Fruit fly (Drosophila melanogaster) whole organism, embryonic: Measurements from ENCODE around the gene mon2.

Source experiments
- Atf-2 ChIP-seq: fragments of 200-800 bp; sonication (Bioruptor generic); optimal IDR thresholded peaks from 2 replicates; lab custom pipeline; 2016; ENCODE audit warnings: missing biosample characterization, missing genetic modification characterization
- B-H2 ChIP-seq: fragments of 200-800 bp; sonication (Bioruptor generic); optimal IDR thresholded peaks from 2 replicates; lab custom pipeline; 2018; ENCODE audit warnings: missing biosample characterization, mild to moderate bottlenecking, missing genetic modification characterization
- CG1024 ChIP-seq: fragments of 200-800 bp; sonication (Bioruptor generic); IDR thresholded peaks from 2 replicates; pipeline ENCODE4 v1.3.6; 2022; ENCODE audit warnings: missing biosample characterization, missing genetic modification characterization
- CG10543 ChIP-seq: fragments of 200-800 bp; sonication (Bioruptor generic); optimal IDR thresholded peaks from 3 replicates; lab custom pipeline; 2017; ENCODE audit warnings: missing biosample characterization, mild to moderate bottlenecking, missing genetic modification characterization, moderate library complexity
- CG11247 ChIP-seq: fragments of 200-800 bp; sonication (Bioruptor generic); IDR thresholded peaks from 2 replicates; pipeline ENCODE4 v1.3.6; 2022; ENCODE audit warnings: missing biosample characterization, missing genetic modification characterization
- CG11723 ChIP-seq: fragments of 200-800 bp; sonication (Bioruptor generic); optimal IDR thresholded peaks from 2 replicates; lab custom pipeline; 2017; ENCODE audit warnings: missing biosample characterization, mild to moderate bottlenecking, missing genetic modification characterization
- CG12155 ChIP-seq: fragments of 200-800 bp; sonication (Bioruptor generic); optimal IDR thresholded peaks from 3 replicates; lab custom pipeline; 2016; ENCODE audit warnings: missing biosample characterization, missing genetic modification characterization
- CG12219 ChIP-seq: fragments of 200-800 bp; sonication (Bioruptor generic); optimal IDR thresholded peaks from 3 replicates; lab custom pipeline; 2018; ENCODE audit warnings: missing biosample characterization, mild to moderate bottlenecking, missing genetic modification characterization
- CG13287 ChIP-seq: fragments of 200-800 bp; sonication (Bioruptor generic); IDR thresholded peaks from 2 replicates; pipeline ENCODE4 v1.3.6; 2022; ENCODE audit warnings: missing biosample characterization, missing genetic modification characterization; ENCODE audit not compliant: partially characterized antibody
- CG13894 ChIP-seq: fragments of 200-800 bp; sonication (Bioruptor generic); optimal IDR thresholded peaks from 3 replicates; lab custom pipeline; 2018; ENCODE audit warnings: missing biosample characterization, mild to moderate bottlenecking, missing genetic modification characterization, moderate library complexity
- CG1603 ChIP-seq: fragments of 200-800 bp; sonication (Bioruptor generic); optimal IDR thresholded peaks from 2 replicates; lab custom pipeline; 2019; ENCODE audit warnings: missing biosample characterization, mild to moderate bottlenecking, missing genetic modification characterization, moderate library complexity
- CG16779 ChIP-seq: fragments of 200-800 bp; sonication (Bioruptor generic); IDR thresholded peaks from 2 replicates; pipeline ENCODE4 v1.3.6; 2022; ENCODE audit warnings: missing biosample characterization, missing genetic modification characterization
- CG17186 ChIP-seq: fragments of 200-800 bp; sonication (Bioruptor generic); optimal IDR thresholded peaks from 3 replicates; lab custom pipeline; 2017; ENCODE audit warnings: missing biosample characterization, missing genetic modification reagents, missing genetic modification characterization
- CG18011 ChIP-seq: fragments of 200-800 bp; sonication (Bioruptor generic); optimal IDR thresholded peaks from 2 replicates; lab custom pipeline; 2017; ENCODE audit warnings: missing biosample characterization, missing genetic modification characterization, mild to moderate bottlenecking, moderate library complexity, missing genotype
- CG18599 ChIP-seq: fragments of 200-800 bp; sonication (Bioruptor generic); optimal IDR thresholded peaks from 3 replicates; lab custom pipeline; 2017; ENCODE audit warnings: missing biosample characterization, missing genetic modification characterization, mild to moderate bottlenecking, moderate library complexity, missing genetic modification reagents
- CG2712 ChIP-seq: fragments of 200-800 bp; optimal IDR thresholded peaks from 3 replicates; lab custom pipeline; 2019; ENCODE audit warnings: missing biosample characterization, mild to moderate bottlenecking, missing genetic modification characterization, moderate library complexity
- CG31365 ChIP-seq: fragments of 200-800 bp; sonication (Bioruptor generic); optimal IDR thresholded peaks from 2 replicates; lab custom pipeline; 2018; ENCODE audit warnings: missing biosample characterization, mild to moderate bottlenecking, missing genetic modification characterization
- CG3281 ChIP-seq: fragments of 200-800 bp; sonication (Bioruptor generic); optimal IDR thresholded peaks from 3 replicates; lab custom pipeline; 2017; ENCODE audit warnings: missing biosample characterization, mild to moderate bottlenecking, missing genetic modification characterization
- CG34422 ChIP-seq: fragments of 200-800 bp; sonication (Bioruptor generic); IDR thresholded peaks from 3 replicates; pipeline ENCODE4 v1.3.6; 2022; ENCODE audit warnings: missing biosample characterization, missing genetic modification characterization
- CG6175 ChIP-seq: fragments of 200-800 bp; sonication (Bioruptor generic); IDR thresholded peaks from 3 replicates; pipeline ENCODE4 v1.3.6; 2022; ENCODE audit warnings: missing biosample characterization, missing genetic modification characterization
- CG6854 ChIP-seq: fragments of 200-800 bp; sonication (Bioruptor generic); optimal IDR thresholded peaks from 3 replicates; lab custom pipeline; 2017; ENCODE audit warnings: missing biosample characterization, mild to moderate bottlenecking, missing genetic modification characterization
- CG8290 ChIP-seq, 3 experiments: fragments of 200-800 bp; sonication (Bioruptor generic); optimal IDR thresholded peaks; 2 replicates each; lab custom pipeline; 2016 to 2019; ENCODE audit warnings: missing biosample characterization in 3 of 3, missing genetic modification characterization in 3 of 3, mild to moderate bottlenecking in 2 of 3, moderate library complexity in 1 of 3
- Camta ChIP-seq: fragments of 200-800 bp; sonication (Bioruptor generic); optimal IDR thresholded peaks from 2 replicates; lab custom pipeline; 2016; ENCODE audit warnings: missing biosample characterization, missing genetic modification characterization
- Chrac-16 ChIP-seq: fragments of 200-800 bp; sonication (Bioruptor generic); optimal IDR thresholded peaks from 3 replicates; lab custom pipeline; 2016; ENCODE audit warnings: missing biosample characterization, missing genetic modification characterization
- Dad ChIP-seq: fragments of 200-800 bp; sonication (Bioruptor generic); optimal IDR thresholded peaks from 3 replicates; lab custom pipeline; 2016; ENCODE audit warnings: missing biosample characterization, missing genetic modification characterization
- Nf-YC ChIP-seq: fragments of 200-800 bp; optimal IDR thresholded peaks from 3 replicates; lab custom pipeline; 2019; ENCODE audit warnings: missing biosample characterization, mild to moderate bottlenecking, missing genetic modification characterization, moderate library complexity
- Ssrp ChIP-seq: fragments of 200-800 bp; sonication (Bioruptor generic); optimal IDR thresholded peaks from 2 replicates; lab custom pipeline; 2018; ENCODE audit warnings: missing biosample characterization, mild to moderate bottlenecking, missing genetic modification characterization, moderate library complexity
- ac ChIP-seq: fragments of 200-800 bp; sonication (Bioruptor generic); optimal IDR thresholded peaks from 3 replicates; lab custom pipeline; 2017; ENCODE audit warnings: missing biosample characterization, mild to moderate bottlenecking, missing genetic modification characterization
- ash1 ChIP-seq: fragments of 200-800 bp; sonication (Bioruptor generic); optimal IDR thresholded peaks from 2 replicates; lab custom pipeline; 2018; ENCODE audit warnings: missing biosample characterization, mild to moderate bottlenecking, missing genetic modification characterization
- bigmax ChIP-seq: fragments of 200-800 bp; sonication (Bioruptor generic); optimal IDR thresholded peaks from 2 replicates; lab custom pipeline; 2018; ENCODE audit warnings: missing biosample characterization, mild to moderate bottlenecking, missing genetic modification characterization
- bowl ChIP-seq: fragments of 200-800 bp; sonication (Bioruptor generic); IDR thresholded peaks from 2 replicates; pipeline ENCODE4 v1.3.6; 2022; ENCODE audit warnings: missing biosample characterization, missing genetic modification characterization
- croc ChIP-seq: fragments of 200-800 bp; sonication (Bioruptor generic); conservative IDR thresholded peaks from 3 replicates; pipeline ENCODE4 v1.3.6; 2022; ENCODE audit warnings: missing biosample characterization, missing genetic modification characterization
- ems ChIP-seq: fragments of 200-800 bp; sonication (Bioruptor generic); optimal IDR thresholded peaks from 3 replicates; lab custom pipeline; 2016; ENCODE audit warnings: missing biosample characterization, missing genetic modification characterization
- gce ChIP-seq: fragments of 200-800 bp; sonication (Bioruptor generic); IDR thresholded peaks from 3 replicates; pipeline ENCODE4 v1.3.6; 2022; ENCODE audit warnings: missing biosample characterization, missing genetic modification characterization
- gsb-n ChIP-seq: fragments of 200-800 bp; sonication (Bioruptor generic); optimal IDR thresholded peaks from 3 replicates; lab custom pipeline; 2018; ENCODE audit warnings: missing biosample characterization, mild to moderate bottlenecking, missing genetic modification characterization
- h ChIP-seq: fragments of >200 bp; optimal IDR thresholded peaks from 2 replicates; lab custom pipeline; 2017
- hth ChIP-seq: fragments of >200 bp; optimal IDR thresholded peaks from 2 replicates; lab custom pipeline; 2017; ENCODE audit warnings: inconsistent platforms
- inv ChIP-seq: fragments of 200-800 bp; sonication (Bioruptor generic); IDR thresholded peaks from 2 replicates; pipeline ENCODE4 v1.3.6; 2022; ENCODE audit warnings: missing biosample characterization, missing genetic modification characterization; ENCODE audit not compliant: partially characterized antibody
- jing ChIP-seq: fragments of 200-800 bp; sonication (Bioruptor generic); optimal IDR thresholded peaks from 2 replicates; lab custom pipeline; 2018; ENCODE audit warnings: missing biosample characterization, mild to moderate bottlenecking, missing genetic modification characterization
- kah ChIP-seq: fragments of 200-800 bp; sonication (Bioruptor generic); optimal IDR thresholded peaks from 2 replicates; lab custom pipeline; 2018; ENCODE audit warnings: missing biosample characterization, mild to moderate bottlenecking, missing genetic modification characterization
- kay ChIP-seq: fragments of 200-800 bp; sonication (Bioruptor generic); optimal IDR thresholded peaks from 2 replicates; lab custom pipeline; 2016; ENCODE audit warnings: missing biosample characterization, missing genetic modification characterization
- mld ChIP-seq: fragments of 200-800 bp; sonication (Bioruptor generic); IDR thresholded peaks from 3 replicates; pipeline ENCODE4 v1.3.6; 2022; ENCODE audit warnings: missing biosample characterization, missing genetic modification characterization; ENCODE audit not compliant: partially characterized antibody
- nmo ChIP-seq: fragments of 200-800 bp; sonication (Bioruptor generic); optimal IDR thresholded peaks from 2 replicates; lab custom pipeline; 2018; ENCODE audit warnings: missing biosample characterization, mild to moderate bottlenecking, missing genetic modification characterization, moderate library complexity
- oc ChIP-seq: fragments of 200-800 bp; sonication (Bioruptor generic); optimal IDR thresholded peaks from 2 replicates; lab custom pipeline; 2018; ENCODE audit warnings: missing biosample characterization, mild to moderate bottlenecking, missing genetic modification characterization, moderate library complexity
- odd ChIP-seq: fragments of 200-800 bp; sonication (Bioruptor generic); optimal IDR thresholded peaks from 2 replicates; lab custom pipeline; 2017; ENCODE audit warnings: missing biosample characterization, mild to moderate bottlenecking, missing genetic modification characterization
- otp ChIP-seq: fragments of 200-800 bp; sonication (Bioruptor generic); IDR thresholded peaks from 3 replicates; pipeline ENCODE4, ENCODE4 v1.3.6; 2022; ENCODE audit warnings: missing biosample characterization, missing genetic modification characterization
- ranshi ChIP-seq: fragments of 200-800 bp; sonication (Bioruptor generic); IDR thresholded peaks from 2 replicates; pipeline ENCODE4 v1.3.6; 2022; ENCODE audit warnings: missing biosample characterization, missing genetic modification characterization
- schlank ChIP-seq: fragments of 200-800 bp; sonication (Bioruptor generic); optimal IDR thresholded peaks from 2 replicates; lab custom pipeline; 2018; ENCODE audit warnings: missing biosample characterization, mild to moderate bottlenecking, missing genetic modification characterization
- scrt ChIP-seq: fragments of 200-800 bp; sonication (Bioruptor generic); optimal IDR thresholded peaks from 2 replicates; lab custom pipeline; 2018; ENCODE audit warnings: missing biosample characterization, mild to moderate bottlenecking, missing genetic modification characterization, moderate library complexity
- unpg ChIP-seq: fragments of 200-800 bp; sonication (Bioruptor generic); optimal IDR thresholded peaks from 3 replicates; lab custom pipeline; 2018; ENCODE audit warnings: missing biosample characterization, mild to moderate bottlenecking, missing genetic modification characterization, moderate library complexity

mon2 gene

dm6 chr2L:8097461-8097860 is 26.3 kb downstream of the mon2 start:
- peak; percentile 29 for TF ChIP-seq ash1 (GFP tag; lab: Kevin White, UChicago)
- TF ChIP-seq CG12155 (GFP tag; lab: Kevin White, UChicago): no peak
- 0 out of 2 replicates have a peak, but pooled peaks have one; percentile 1 for TF ChIP-seq inv
- TF ChIP-seq Ssrp: no peak
- TF ChIP-seq CG18011 (GFP tag; lab: Kevin White, UChicago): peak; percentile 37
- TF ChIP-seq CG11247 (GFP tag; lab: Robert Waterston, UW): 0 out of 2 replicates have a peak, but pooled peaks have one; percentile 21
- peak; percentile 46 for TF ChIP-seq CG2712 (tag; lab: Kevin White, UChicago)
- TF ChIP-seq oc (tag; lab: Kevin White, UChicago): peak; percentile 62
- TF ChIP-seq kah (GFP tag; lab: Kevin White, UChicago): peak; percentile 40
- TF ChIP-seq ac: peak; percentile 29
- peak; percentile 63; the same call in 1 of the 3 replicates for TF ChIP-seq otp (GFP tag; lab: Robert Waterston, UW)
- peak; percentile 54 for TF ChIP-seq gsb-n
- peak; percentile 17; the same call in 1 of the 2 replicates for TF ChIP-seq CG1024 (GFP tag; lab: Robert Waterston, UW)
- no peak for TF ChIP-seq CG6175 (GFP tag; lab: Robert Waterston, UW)
- no peak for TF ChIP-seq CG8290 (GFP tag; optimal IDR thresholded peaks at IDR 0.05; lab: Kevin White, UChicago)
- TF ChIP-seq CG8290 (tag; optimal IDR thresholded peaks at IDR 0.05; lab: Kevin White, UChicago): peak in 1 of 2 experiments; percentile 85
- TF ChIP-seq mld (GFP tag; lab: Robert Waterston, UW): no peak
- no peak for TF ChIP-seq hth
- peak; percentile 60 for TF ChIP-seq scrt (GFP tag; lab: Kevin White, UChicago)
- peak; percentile 57 for TF ChIP-seq CG1603 (tag; lab: Kevin White, UChicago)
- TF ChIP-seq CG34422: 0 out of 3 replicates have a peak, but pooled peaks have one; percentile 36
- TF ChIP-seq schlank (tag; lab: Kevin White, UChicago): peak; percentile 44
- peak; percentile 90 for TF ChIP-seq CG10543 (GFP tag; lab: Kevin White, UChicago)
- 0 out of 2 replicates have a peak, but pooled peaks have one; percentile 12 for TF ChIP-seq CG13287 (GFP tag; lab: Robert Waterston, UW)
- peak; percentile 52 for TF ChIP-seq CG11723 (GFP tag; lab: Kevin White, UChicago)
- no peak for TF ChIP-seq croc
- TF ChIP-seq h (lab: Kevin White, UChicago): no peak
- TF ChIP-seq bowl (GFP tag; lab: Robert Waterston, UW): no peak
- TF ChIP-seq CG12219 (GFP tag; lab: Kevin White, UChicago): peak; percentile 26
- no peak for TF ChIP-seq Dad
- no peak for TF ChIP-seq ems (GFP tag; lab: Kevin White, UChicago)
- no peak for TF ChIP-seq jing (GFP tag; lab: Kevin White, UChicago)
- TF ChIP-seq Nf-YC: peak; percentile 25
- TF ChIP-seq bigmax: peak; percentile 50
- TF ChIP-seq CG3281 (GFP tag; lab: Kevin White, UChicago): peak; percentile 73
- peak; percentile 58 for TF ChIP-seq unpg
- peak; percentile 39 for TF ChIP-seq kay
- peak; percentile 46 for TF ChIP-seq CG13894 (tag; lab: Kevin White, UChicago)
- no peak for TF ChIP-seq Camta
- TF ChIP-seq CG6854: peak; percentile 5
- TF ChIP-seq CG16779 (GFP tag; lab: Robert Waterston, UW): no peak
- 0 out of 3 replicates have a peak, but pooled peaks have one; percentile 20 for TF ChIP-seq gce (GFP tag; lab: Robert Waterston, UW)
- no peak for TF ChIP-seq Chrac-16 (GFP tag; lab: Kevin White, UChicago)
- TF ChIP-seq CG17186: peak; percentile 12
- TF ChIP-seq CG31365 (tag; lab: Kevin White, UChicago): peak; percentile 49
- peak; percentile 25; the same call in 1 of the 2 replicates for TF ChIP-seq ranshi (GFP tag; lab: Robert Waterston, UW)
- peak; percentile 77 for TF ChIP-seq CG18599 (GFP tag; lab: Kevin White, UChicago)
- TF ChIP-seq nmo: peak; percentile 10
- peak; percentile 64 for TF ChIP-seq odd (GFP tag; lab: Kevin White, UChicago)
- no peak for TF ChIP-seq Atf-2 (GFP tag; lab: Kevin White, UChicago)
- peak; percentile 51 for TF ChIP-seq B-H2
